Worm (Caenorhabditis elegans): Measurements from ENCODE around the gene scl-20.
"Not testable (repeated sequence)": the region's sequence is repeated elsewhere in the genome, so short reads cannot be mapped to it uniquely, and the experiment has no call there.

Gene scl-20

DNA sequence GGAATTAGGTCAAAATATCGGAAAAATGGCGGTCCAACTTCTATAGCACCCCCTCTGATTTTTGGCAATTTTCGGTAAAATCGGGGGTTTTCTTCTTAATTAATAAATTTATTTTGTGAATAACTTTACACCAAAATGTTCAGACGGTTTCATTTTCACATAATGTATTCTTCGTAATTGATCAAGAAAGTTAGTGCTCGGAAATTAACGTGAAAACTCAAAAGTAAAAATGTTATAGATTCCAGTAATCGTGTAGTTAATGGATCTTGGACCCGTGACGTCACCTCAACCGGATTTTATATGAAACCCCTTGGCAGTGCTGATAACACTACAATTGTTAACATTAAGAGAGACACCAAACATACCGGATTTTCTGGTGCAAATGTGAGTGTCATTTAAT is 27.8 kb upstream of the scl-20 start, which contains the start of gene F11D11.22:
F11D11.22 (plus strand) TSS at position 301 of the 400 bp plus-strand sequence.
- not testable (repeated sequence) for TF ChIP-seq fos-1, ceh-82, zag-1 (tag; optimal IDR thresholded peaks at IDR 0.05)

DNA sequence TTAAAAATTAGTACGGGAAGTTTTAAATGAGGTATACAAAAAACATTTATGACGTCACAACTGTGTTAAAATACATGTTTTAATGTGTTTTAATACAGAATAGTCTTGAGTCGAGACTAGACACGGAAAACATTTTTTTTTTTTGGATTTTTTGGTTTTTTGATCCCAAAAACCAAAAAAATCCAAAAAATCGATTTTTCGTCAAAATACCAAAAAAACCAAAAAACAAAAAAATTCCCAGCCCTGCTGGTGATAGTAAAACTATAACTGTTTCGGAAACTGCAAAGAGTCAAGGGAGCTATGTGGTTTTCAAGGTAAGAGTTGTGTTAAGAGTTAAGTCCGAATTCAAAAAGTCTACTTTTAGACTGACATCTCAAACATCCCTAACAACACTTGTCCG is 26.8 kb upstream of the scl-20 start, which contains the start of gene F11D11.4:
F11D11.4 (plus strand) TSS at position 301 of the 400 bp plus-strand sequence.
- no peak for TF ChIP-seq ztf-4 (tag; optimal IDR thresholded peaks at IDR 0.05)
- TF ChIP-seq nhr-28 (tag; optimal IDR thresholded peaks at IDR 0.05), result no peak
- no peak for TF ChIP-seq egl-13 (tag; optimal IDR thresholded peaks at IDR 0.05)
- TF ChIP-seq dpl-1 (GFP tag; optimal IDR thresholded peaks at IDR 0.05), result no peak
- no peak for TF ChIP-seq nhr-12 (tag; optimal IDR thresholded peaks at IDR 0.05)
- TF ChIP-seq unc-30 (tag; optimal IDR thresholded peaks at IDR 0.05), result no peak
- no peak for TF ChIP-seq nhr-77 (tag; optimal IDR thresholded peaks at IDR 0.05)
- TF ChIP-seq nhr-85 (tag), result no peak
- no peak for TF ChIP-seq lin-39 (tag; optimal IDR thresholded peaks at IDR 0.05)
- TF ChIP-seq elt-2 (tag; optimal IDR thresholded peaks at IDR 0.05), result no peak
- TF ChIP-seq ztf-11 (tag; optimal IDR thresholded peaks at IDR 0.05), result no peak
- no peak for TF ChIP-seq snu-23 (GFP tag; optimal IDR thresholded peaks at IDR 0.05)
- TF ChIP-seq grh-1 (GFP tag; IDR thresholded peaks at IDR 0.05), result no peak

DNA sequence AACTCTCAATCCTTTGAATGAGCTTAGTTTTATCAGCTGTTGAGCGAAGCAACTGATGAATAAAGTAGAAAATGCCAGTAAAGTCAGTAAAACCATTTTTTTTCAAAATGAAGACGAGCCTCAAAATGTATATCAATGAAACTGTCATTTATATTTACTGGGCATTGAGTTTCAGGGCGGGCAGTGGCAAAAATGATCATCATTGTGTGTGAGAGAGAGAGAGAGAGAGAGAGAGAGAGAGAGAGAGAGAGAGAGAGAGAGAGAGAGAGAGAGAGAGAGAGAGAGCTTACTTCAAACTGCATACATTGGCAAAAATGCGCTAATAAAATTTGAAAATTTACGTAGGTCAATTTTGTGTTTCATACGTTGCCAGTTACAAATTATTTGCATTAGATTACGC is 25.9 kb upstream of the scl-20 start, which contains the start of gene F11D11.3:
F11D11.3 (minus strand) TSS at position 101 of the 400 bp plus-strand sequence.
- TF ChIP-seq snu-23 (GFP tag; optimal IDR thresholded peaks at IDR 0.05) (no peak), snpc-4 (tag; optimal IDR thresholded peaks at IDR 0.05) (no peak), hlh-17 (GFP tag; optimal IDR thresholded peaks at IDR 0.05; ENCODE audit: borderline replicate concordance) (no peak), jun-1 (tag; optimal IDR thresholded peaks at IDR 0.05) (no peak), irx-1 (tag; optimal IDR thresholded peaks at IDR 0.05) (no peak), hlh-4 (tag; optimal IDR thresholded peaks at IDR 0.05) (no peak)

DNA sequence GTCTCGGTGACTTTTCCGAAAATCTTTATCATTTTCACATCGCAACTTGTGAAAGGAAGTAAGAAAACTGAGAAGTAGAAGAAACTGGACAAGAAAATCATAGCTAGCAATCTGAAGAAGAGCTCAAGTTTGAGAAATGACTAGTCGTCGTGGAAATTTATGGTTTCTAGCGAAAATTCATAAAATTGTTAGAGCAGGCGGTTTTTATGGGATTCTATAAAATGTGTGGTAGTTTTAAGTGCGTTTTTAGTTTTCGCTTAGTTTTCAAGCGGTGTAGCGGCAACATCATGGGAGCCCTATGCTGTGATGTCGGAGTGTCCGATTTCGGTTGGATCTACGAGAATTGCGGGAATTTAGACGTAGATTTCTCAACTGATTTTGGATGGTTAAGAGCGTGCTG is 20.0 kb upstream of the scl-20 start, which contains the start of gene clec-254:
clec-254 (minus strand) TSS at position 101 of the 400 bp plus-strand sequence.
- TF ChIP-seq ztf-4 (tag; optimal IDR thresholded peaks at IDR 0.05); pqm-1 (tag; optimal IDR thresholded peaks at IDR 0.05); ceh-8 (GFP tag; optimal IDR thresholded peaks at IDR 0.05): not testable (repeated sequence)

DNA sequence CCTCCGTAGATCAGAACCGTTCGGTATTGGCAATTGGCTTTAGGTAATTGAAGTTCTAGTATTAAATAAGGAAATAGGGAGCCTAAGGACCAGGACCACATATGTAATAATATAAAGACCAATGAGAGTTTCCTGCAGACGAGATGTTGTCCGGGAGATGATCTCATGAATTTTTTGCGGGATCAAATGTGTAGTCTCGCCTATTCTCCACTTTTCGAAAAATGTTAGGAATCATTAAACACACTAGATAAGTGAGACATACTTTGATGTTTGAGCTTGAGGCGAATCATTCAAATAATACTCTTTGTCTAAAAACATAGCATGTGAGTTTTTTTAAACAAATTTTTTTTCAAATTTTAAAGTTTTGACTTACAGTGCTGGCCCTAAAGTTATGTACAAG is 18.8 kb upstream of the scl-20 start, which contains the start of gene F11D11.6:
F11D11.6 (minus strand) TSS at position 101 of the 400 bp plus-strand sequence.
- TF ChIP-seq dsc-1 (tag; optimal IDR thresholded peaks at IDR 0.05) (no peak), lin-15B (tag; optimal IDR thresholded peaks at IDR 0.05) (no peak), lin-35 (GFP tag; optimal IDR thresholded peaks at IDR 0.05) (no peak), irx-1 (tag; optimal IDR thresholded peaks at IDR 0.05) (no peak), C16A3.4 (tag; optimal IDR thresholded peaks at IDR 0.05) (no peak), hlh-4 (tag; optimal IDR thresholded peaks at IDR 0.05) (no peak), lin-39 (tag; optimal IDR thresholded peaks at IDR 0.05) (no peak), elt-2 (tag; optimal IDR thresholded peaks at IDR 0.05) (no peak), nhr-12 (tag; optimal IDR thresholded peaks at IDR 0.05) (no peak)

DNA sequence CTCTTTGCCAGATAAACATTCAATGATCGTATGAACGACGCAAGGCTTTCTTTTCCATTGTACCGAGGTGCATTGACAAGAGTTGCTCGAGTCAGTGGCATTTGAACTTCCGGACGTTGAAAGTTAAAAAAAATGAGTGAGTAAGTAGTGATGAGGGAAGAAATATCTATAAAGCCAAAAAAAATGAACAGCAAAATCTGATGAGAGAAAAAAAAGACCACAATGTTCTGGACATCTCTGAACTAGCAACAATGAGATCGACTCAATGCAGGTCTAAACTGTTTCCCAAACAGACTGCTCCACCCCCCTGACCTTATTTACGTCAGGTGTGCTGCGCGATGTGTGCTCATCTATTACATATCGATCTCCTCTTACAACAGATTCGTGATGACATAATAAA is 16.2 kb upstream of the scl-20 start, which contains the start of the genes F11D11.21 and F11D11.12:
F11D11.21 (minus strand) TSS at position 101 of the 400 bp plus-strand sequence.
F11D11.12 (minus strand) TSS at position 238 of the 400 bp plus-strand sequence.
- TF ChIP-seq C04F5.9 (tag; optimal IDR thresholded peaks at IDR 0.05) (no peak), nhr-76 (tag; optimal IDR thresholded peaks at IDR 0.05) (no peak), lin-35 (GFP tag; optimal IDR thresholded peaks at IDR 0.05) (no peak), ceh-90 (tag; optimal IDR thresholded peaks at IDR 0.05) (no peak), ceh-88 (GFP tag; IDR thresholded peaks at IDR 0.05) (no peak), unc-86 (tag; optimal IDR thresholded peaks at IDR 0.05) (no peak), unc-62 (GFP tag; optimal IDR thresholded peaks at IDR 0.05) (no peak), Y116A8C.19 (tag; optimal IDR thresholded peaks at IDR 0.05; ENCODE audit: borderline replicate concordance) (no peak)

All from whole organism, L1 larva.